Fruit fly (Drosophila melanogaster): ENCODE results near the gene CG34174.

The CG34174 gene

dm6 chr2L:2221649-2222150 is 7.6 kb downstream of the CG34174 start (continued):
- peak; percentile 95 for TF ChIP-seq odd (GFP tag; optimal IDR thresholded peaks at IDR 0.05)
- TF ChIP-seq CG10321 (GFP tag; IDR thresholded peaks at IDR 0.05) = peak; percentile 80
- TF ChIP-seq croc (GFP tag; conservative IDR thresholded peaks at IDR 0.05) = peak; percentile 91
- TF ChIP-seq sima (GFP tag; optimal IDR thresholded peaks at IDR 0.05) = peak; percentile 84
- TF ChIP-seq prd (optimal IDR thresholded peaks at IDR 0.05) = no peak
- TF ChIP-seq prd (GFP tag; IDR thresholded peaks at IDR 0.05) = peak; percentile 98
- TF ChIP-seq NfI (GFP tag; optimal IDR thresholded peaks at IDR 0.05) = peak; percentile 96
- TF ChIP-seq vvl (GFP tag; IDR thresholded peaks at IDR 0.05) = peak; percentile 99
- peak; percentile 96 for TF ChIP-seq CG12219 (GFP tag; optimal IDR thresholded peaks at IDR 0.05)
- TF ChIP-seq maf-S (GFP tag; optimal IDR thresholded peaks at IDR 0.05) = peak; percentile 94
- peak; percentile 92 for TF ChIP-seq Six4 (GFP tag; optimal IDR thresholded peaks at IDR 0.05)
- TF ChIP-seq emc (GFP tag; optimal IDR thresholded peaks at IDR 0.05) = peak; percentile 91
- peak; percentile 99 for TF ChIP-seq gem (tag; optimal IDR thresholded peaks at IDR 0.05)
- TF ChIP-seq CTCF (GFP tag; optimal IDR thresholded peaks at IDR 0.05) = peak; percentile 41
- TF ChIP-seq CG14050 (GFP tag; IDR thresholded peaks at IDR 0.05) = peak; percentile 97
- TF ChIP-seq CG4282 (GFP tag; optimal IDR thresholded peaks at IDR 0.05) = peak; percentile 86
- TF ChIP-seq CG13775 (GFP tag; optimal IDR thresholded peaks at IDR 0.05) = peak; percentile 94
- peak; percentile 91 for TF ChIP-seq Blimp-1 (GFP tag; optimal IDR thresholded peaks at IDR 0.05)
- TF ChIP-seq trh (GFP tag; optimal IDR thresholded peaks at IDR 0.05) = peak; percentile 94
- TF ChIP-seq CG11504 (tag; optimal IDR thresholded peaks at IDR 0.05) = peak; percentile 95
- TF ChIP-seq Asciz (GFP tag; optimal IDR thresholded peaks at IDR 0.05) = peak; percentile 89
- TF ChIP-seq CG14860 (GFP tag; IDR thresholded peaks at IDR 0.05; ENCODE audit: partially characterized antibody) = no peak
- peak; percentile 92 for TF ChIP-seq Atf3 (GFP tag; optimal IDR thresholded peaks at IDR 0.05)
- TF ChIP-seq psq (GFP tag; optimal IDR thresholded peaks at IDR 0.05) = peak; percentile 91
- peak; percentile 75 for TF ChIP-seq CG15479 (GFP tag; optimal IDR thresholded peaks at IDR 0.05)
- TF ChIP-seq Hr51 (GFP tag; optimal IDR thresholded peaks at IDR 0.05) = peak; percentile 95 to 96
- peak; percentile 10 for TF ChIP-seq Dp (GFP tag; optimal IDR thresholded peaks at IDR 0.05)
- peak; percentile 97 for TF ChIP-seq CG6689 (GFP tag; IDR thresholded peaks at IDR 0.05)
- peak; percentile 61 for TF ChIP-seq CG14965 (GFP tag; optimal IDR thresholded peaks at IDR 0.05; ENCODE audit: borderline replicate concordance)
- peak; percentile 98 for TF ChIP-seq CG14441 (GFP tag; IDR thresholded peaks at IDR 0.05)
- TF ChIP-seq CG7963 (GFP tag; IDR thresholded peaks at IDR 0.05; ENCODE audit: partially characterized antibody) = no peak
- TF ChIP-seq Dek (tag; optimal IDR thresholded peaks at IDR 0.05) = peak; percentile 98
- TF ChIP-seq CG3847 (GFP tag; IDR thresholded peaks at IDR 0.05) = peak; percentile 97
- TF ChIP-seq sob (GFP tag; IDR thresholded peaks at IDR 0.05) = peak; percentile 99
- TF ChIP-seq Nf-YB (GFP tag; optimal IDR thresholded peaks at IDR 0.05) = peak; percentile 83
- TF ChIP-seq sd (tag; optimal IDR thresholded peaks at IDR 0.05) = peak; percentile 85
- peak in 1 of 2 experiments; percentile 57 for TF ChIP-seq insv (GFP tag; optimal IDR thresholded peaks at IDR 0.05)
- TF ChIP-seq CG18599 (GFP tag; optimal IDR thresholded peaks at IDR 0.05) = peak; percentile 97
- TF ChIP-seq kah (GFP tag; optimal IDR thresholded peaks at IDR 0.05) = peak; percentile 86
- peak in 1 of 3 experiments; percentile 85 for TF ChIP-seq lola (GFP tag; optimal IDR thresholded peaks at IDR 0.05)
- TF ChIP-seq Sry-β (GFP tag; optimal IDR thresholded peaks at IDR 0.05) = peak; percentile 40
- TF ChIP-seq Hand (GFP tag; optimal IDR thresholded peaks at IDR 0.05) = peak; percentile 98
- TF ChIP-seq lov (optimal IDR thresholded peaks at IDR 0.05) = no peak
- peak; percentile 97 for TF ChIP-seq lov (GFP tag; IDR thresholded peaks at IDR 0.05)
- no peak for TF ChIP-seq gfzf (GFP tag; optimal IDR thresholded peaks at IDR 0.05)
- TF ChIP-seq aop (GFP tag; IDR thresholded peaks at IDR 0.05) = peak; percentile 97
- TF ChIP-seq Dfd (GFP tag; optimal IDR thresholded peaks at IDR 0.05) = no peak
- peak in 1 of 2 experiments; percentile 62 for TF ChIP-seq Hr78 (GFP tag; optimal IDR thresholded peaks at IDR 0.05)
- peak; percentile 98 for TF ChIP-seq gro (GFP tag; optimal IDR thresholded peaks at IDR 0.05)
- TF ChIP-seq CG6175 (GFP tag; IDR thresholded peaks at IDR 0.05) = peak; percentile 96

Measured in whole organism, embryonic.